Worm (Caenorhabditis elegans) whole organism, L3 larva: ENCODE results near the gene fbxa-19.
A peak's percentile ranks its signal among the peaks of the same experiment; 100 is the strongest.
"Not testable (repeated sequence)": the region's sequence is repeated elsewhere in the genome, so short reads cannot be mapped to it uniquely, and the experiment has no call there.

ENCODE experiments used
- ZK546.5 ChIP-seq: sonication (generic microtip); optimal IDR thresholded peaks from 2 replicates; lab custom pipeline; 2017; ENCODE audit warnings: missing biosample characterization, missing genetic modification characterization
- ceh-28 ChIP-seq: fragments of 150-350 bp; optimal IDR thresholded peaks from 2 replicates; lab custom pipeline; 2014; ENCODE audit warnings: missing biosample characterization, missing genetic modification reagents, missing genetic modification characterization
- ceh-82 ChIP-seq: fragments of 150-350 bp; optimal IDR thresholded peaks from 2 replicates; lab custom pipeline; 2014; ENCODE audit warnings: missing biosample characterization, missing genetic modification characterization
- ceh-9 ChIP-seq: sonication (generic microtip); optimal IDR thresholded peaks from 2 replicates; lab custom pipeline; 2018; ENCODE audit warnings: missing biosample characterization, missing genetic modification characterization
- egl-27 ChIP-seq: sonication (generic microtip); optimal IDR thresholded peaks from 4 replicates; lab custom pipeline; 2017; ENCODE audit warnings: missing biosample characterization, missing genetic modification reagents, missing genetic modification characterization
- elt-2 ChIP-seq: sonication (generic microtip); optimal IDR thresholded peaks from 2 replicates; lab custom pipeline; 2016; ENCODE audit warnings: missing genetic modification reagents, mild to moderate bottlenecking, missing genetic modification characterization, missing compliant biosample characterization
- eor-1 ChIP-seq, 2 experiments: fragments of 150-350 bp; optimal IDR thresholded peaks; 2 replicates each; lab custom pipeline; 2014 to 2018; ENCODE audit warnings: missing biosample characterization in 2 of 2, missing genetic modification characterization in 2 of 2
- fkh-10 ChIP-seq: sonication (generic microtip); optimal IDR thresholded peaks from 2 replicates; lab custom pipeline; 2017; ENCODE audit warnings: missing biosample characterization, missing genetic modification reagents, missing genetic modification characterization
- fkh-2 ChIP-seq: fragments of 150-350 bp; optimal IDR thresholded peaks from 2 replicates; lab custom pipeline; 2014; ENCODE audit warnings: missing biosample characterization, missing genetic modification reagents, missing genetic modification characterization
- fos-1 ChIP-seq: fragments of 150-350 bp; optimal IDR thresholded peaks from 2 replicates; lab custom pipeline; 2014; ENCODE audit warnings: missing biosample characterization, missing genetic modification characterization
- jun-1 ChIP-seq: fragments of 150-350 bp; optimal IDR thresholded peaks from 2 replicates; lab custom pipeline; 2014; ENCODE audit warnings: missing biosample characterization, missing genetic modification reagents, missing genetic modification characterization
- lin-15B ChIP-seq: fragments of 150-350 bp; optimal IDR thresholded peaks from 2 replicates; lab custom pipeline; 2014; ENCODE audit warnings: missing biosample characterization, missing genetic modification characterization
- lin-39 ChIP-seq: fragments of 150-350 bp; optimal IDR thresholded peaks from 2 replicates; lab custom pipeline; 2018; ENCODE audit warnings: missing biosample characterization, missing genetic modification reagents, missing genetic modification characterization
- lsy-12 ChIP-seq: sonication (generic microtip); optimal IDR thresholded peaks from 2 replicates; lab custom pipeline; 2016; ENCODE audit warnings: mild to moderate bottlenecking, missing genetic modification characterization, missing compliant biosample characterization
- nfya-1 ChIP-seq: sonication (generic microtip); optimal IDR thresholded peaks from 2 replicates; lab custom pipeline; 2017; ENCODE audit warnings: missing genetic modification characterization, mild to moderate bottlenecking, missing compliant biosample characterization, antibody characterized with exemption, moderate library complexity; ENCODE audit not compliant: insufficient read depth
- nhr-23 ChIP-seq: fragments of 150-350 bp; optimal IDR thresholded peaks from 2 replicates; lab custom pipeline; 2014; ENCODE audit warnings: missing biosample characterization, missing genetic modification reagents, missing genetic modification characterization
- nhr-237 ChIP-seq: fragments of 150-350 bp; optimal IDR thresholded peaks from 2 replicates; lab custom pipeline; 2014; ENCODE audit warnings: missing biosample characterization, missing genetic modification characterization
- nhr-25 ChIP-seq: sonication (generic microtip); optimal IDR thresholded peaks from 2 replicates; lab custom pipeline; 2017; ENCODE audit warnings: missing biosample characterization, missing genetic modification characterization
- nhr-28 ChIP-seq: fragments of 150-350 bp; optimal IDR thresholded peaks from 2 replicates; lab custom pipeline; 2014; ENCODE audit warnings: missing biosample characterization, missing genetic modification characterization
- nhr-43 ChIP-seq: sonication (generic microtip); optimal IDR thresholded peaks from 2 replicates; lab custom pipeline; 2016; ENCODE audit warnings: mild to moderate bottlenecking, missing genetic modification characterization, missing compliant biosample characterization; ENCODE audit not compliant: poor library complexity, severe bottlenecking
- nhr-67 ChIP-seq: fragments of 150-350 bp; optimal IDR thresholded peaks from 2 replicates; lab custom pipeline; 2014; ENCODE audit warnings: missing biosample characterization, missing genetic modification characterization
- nhr-76 ChIP-seq: fragments of 150-350 bp; sonication (generic microtip); optimal IDR thresholded peaks from 5 replicates; lab custom pipeline; 2014; ENCODE audit warnings: missing biosample characterization, missing genetic modification characterization
- pha-4 ChIP-seq: fragments of 150-350 bp; optimal IDR thresholded peaks from 2 replicates; lab custom pipeline; 2014; ENCODE audit warnings: missing biosample characterization, missing genetic modification reagents, missing genetic modification characterization
- pqm-1 ChIP-seq: fragments of 150-350 bp; optimal IDR thresholded peaks from 2 replicates; lab custom pipeline; 2017; ENCODE audit warnings: missing biosample characterization, missing genetic modification characterization, inconsistent platforms
- skn-1 ChIP-seq: fragments of 150-350 bp; optimal IDR thresholded peaks from 2 replicates; lab custom pipeline; 2014; ENCODE audit warnings: missing biosample characterization, missing genetic modification characterization
- snpc-4 ChIP-seq: fragments of 150-350 bp; optimal IDR thresholded peaks from 2 replicates; lab custom pipeline; 2014; ENCODE audit warnings: missing biosample characterization, missing genetic modification characterization
- zag-1 ChIP-seq: fragments of 150-350 bp; optimal IDR thresholded peaks from 2 replicates; lab custom pipeline; 2014; ENCODE audit warnings: missing biosample characterization, missing genetic modification characterization

fbxa-19 gene

ce11 chrIII:1315038-1315437, at the start of gene fbxa-19, which contains the start of gene fbxa-80:
Gene fbxa-19 (plus strand): TSS chrIII:1315401.
Gene fbxa-80 (minus strand): TSS chrIII:1315210.
- TF ChIP-seq nfya-1 (tag; lab: Kevin White, UChicago) = no peak
- TF ChIP-seq snpc-4 (tag; lab: Kevin White, UChicago) = no peak
- TF ChIP-seq nhr-67 (tag; lab: Kevin White, UChicago) = no peak
- TF ChIP-seq elt-2 (tag; lab: Kevin White, UChicago) = peak; percentile 70
- peak; percentile 23 for TF ChIP-seq pqm-1 (tag; lab: Kevin White, UChicago)

ce11 chrIII:1266799-1267198, 48.4 kb upstream of the fbxa-19 start, which contains the start of gene fbxa-151:
Gene fbxa-151 (minus strand): TSS chrIII:1266899.
- TF ChIP-seq fos-1; snpc-4 (tag; lab: Kevin White, UChicago); ceh-82 (tag; lab: Kevin White, UChicago): not testable (repeated sequence)
- TF ChIP-seq, all 47 proteins: peak for 0; not testable (repeated sequence) for 47

- TF ChIP-seq ceh-82 (tag; lab: Kevin White, UChicago) (no peak), elt-2 (tag; lab: Kevin White, UChicago) (peak; percentile 57), pha-4 (tag; lab: Kevin White, UChicago) (peak; percentile 14)
- TF ChIP-seq, all 47 proteins: peak for 2
Observed at ce11 chrIII:1269156-1269555, 46.0 kb upstream of the fbxa-19 start, which contains the start of gene fbxa-32. Gene fbxa-32 (minus strand): TSS chrIII:1269256.

ce11 chrIII:1271378-1271926, 43.7 kb upstream of the fbxa-19 start, which contains the start of gene fbxa-31:
Gene fbxa-31 (minus strand): TSS chrIII:1271428.
- TF ChIP-seq nhr-25 (tag; lab: Kevin White, UChicago) (no peak), ceh-28 (tag; lab: Kevin White, UChicago) (no peak), nhr-28 (no peak), lsy-12 (tag; lab: Kevin White, UChicago) (no peak), pqm-1 (tag; lab: Kevin White, UChicago) (peak; percentile 48), pha-4 (tag; lab: Kevin White, UChicago) (peak; percentile 96), nhr-237 (tag; lab: Kevin White, UChicago) (no peak), snpc-4 (tag; lab: Kevin White, UChicago) (no peak), lin-39 (no peak), nhr-43 (tag; lab: Kevin White, UChicago) (no peak), ceh-9 (no peak), eor-1 (tag; optimal IDR thresholded peaks at IDR 0.05; lab: Kevin White, UChicago) (no peak), elt-2 (tag; lab: Kevin White, UChicago) (peak; percentile 59)

ce11 chrIII:1273655-1274328, 41.4 kb upstream of the fbxa-19 start, which contains the start of gene fbxa-29:
Gene fbxa-29 (minus strand): TSS chrIII:1273705.
- TF ChIP-seq pqm-1 (tag; lab: Kevin White, UChicago) (peak; percentile 58), zag-1 (no peak), elt-2 (tag; lab: Kevin White, UChicago) (peak; percentile 72)

- TF ChIP-seq fkh-10 (GFP tag; lab: Kevin White, UChicago) (no peak), elt-2 (tag; lab: Kevin White, UChicago) (peak; percentile 6)
Observed at ce11 chrIII:1275513-1275912, 39.7 kb upstream of the fbxa-19 start, which contains the start of gene fbxa-30. Gene fbxa-30 (minus strand): TSS chrIII:1275613.

ce11 chrIII:1279197-1279596, 36.0 kb upstream of the fbxa-19 start:
- TF ChIP-seq skn-1 (tag; lab: Kevin White, UChicago) = no peak
- TF ChIP-seq jun-1 = peak; percentile 89
- TF ChIP-seq nhr-76 (tag; lab: Kevin White, UChicago) = no peak
- peak; percentile 99 for TF ChIP-seq elt-2 (tag; lab: Kevin White, UChicago)
- peak; percentile 42 for TF ChIP-seq ceh-28 (tag; lab: Kevin White, UChicago)
- no peak for TF ChIP-seq ZK546.5
- peak; percentile 98 for TF ChIP-seq pqm-1 (tag; lab: Kevin White, UChicago)
- TF ChIP-seq pha-4 (tag; lab: Kevin White, UChicago) = peak; percentile 95
- TF ChIP-seq zag-1 = no peak
- peak; percentile 45 for TF ChIP-seq egl-27
- TF ChIP-seq fkh-2 (tag; lab: Kevin White, UChicago) = no peak
- TF ChIP-seq lin-15B (tag; lab: Kevin White, UChicago) = no peak
- TF ChIP-seq lsy-12 (tag; lab: Kevin White, UChicago) = no peak
- TF ChIP-seq nhr-23 (tag; lab: Kevin White, UChicago) = no peak
